Fruit fly (Drosophila melanogaster) whole organism: ENCODE data around the gene Sodh1.

Experiments used
- CG8478 ChIP-seq: fragments of >200 bp; optimal IDR thresholded peaks from 2 replicates; lab custom pipeline; 2018; ENCODE audit warnings: inconsistent platforms
- Dll ChIP-seq: fragments of >200 bp; optimal IDR thresholded peaks from 2 replicates; lab custom pipeline; 2017
- EcR ChIP-seq, 2 experiments: fragments of >200 bp; optimal IDR thresholded peaks; 2 replicates each; lab custom pipeline; 2017; ENCODE audit warnings: missing biosample characterization in 2 of 2, missing genetic modification characterization in 2 of 2, missing genetic modification reagents in 2 of 2
- pan ChIP-seq: fragments of >200 bp; optimal IDR thresholded peaks from 2 replicates; lab custom pipeline; 2017
- psq ChIP-seq: fragments of >200 bp; optimal IDR thresholded peaks from 2 replicates; lab custom pipeline; 2017
- usp ChIP-seq: fragments of >200 bp; optimal IDR thresholded peaks from 2 replicates; lab custom pipeline; 2017; ENCODE audit warnings: missing biosample characterization, missing genetic modification characterization, mixed read lengths

dm6 chr3R:7079718-7080117, 27.6 kb downstream of the Sodh1 start:
- TF ChIP-seq pan (lab: Kevin White, UChicago) (no peak), CG8478 (lab: Kevin White, UChicago) (no peak), psq (no peak), Dll (lab: Kevin White, UChicago) (no peak), usp (GFP tag; lab: Kevin White, UChicago) (no peak), EcR (GFP tag; optimal IDR thresholded peaks at IDR 0.05; lab: Kevin White, UChicago) (no peak)
